Fruit fly (Drosophila melanogaster): ENCODE data around the gene AnxB11.

The AnxB11 gene

dm6 chrX:16422466-16423124 lies 530 bp upstream of the AnxB11 start, which contains the start of gene hang (continued):
- peak; percentile 24 for TF ChIP-seq CG10979 (tag; optimal IDR thresholded peaks at IDR 0.05)
- TF ChIP-seq pzg (GFP tag; optimal IDR thresholded peaks at IDR 0.05) = peak; percentile 92
- no peak for TF ChIP-seq Sox100B (GFP tag; optimal IDR thresholded peaks at IDR 0.05)
- TF ChIP-seq CG30403 (GFP tag; optimal IDR thresholded peaks at IDR 0.05) = peak; percentile 36
- TF ChIP-seq CG7987 (GFP tag; optimal IDR thresholded peaks at IDR 0.05) = peak; percentile 72
- TF ChIP-seq lbe (GFP tag; optimal IDR thresholded peaks at IDR 0.05) = peak; percentile 40
- no peak for TF ChIP-seq kay (GFP tag; optimal IDR thresholded peaks at IDR 0.05)
- TF ChIP-seq CG11695 (GFP tag; IDR thresholded peaks at IDR 0.05) = 0 out of 3 replicates have a peak, but pooled peaks have one; percentile 15
- TF ChIP-seq CG3726 (GFP tag; IDR thresholded peaks at IDR 0.05) = no peak
- peak; percentile 12 for TF ChIP-seq CG11504 (tag; optimal IDR thresholded peaks at IDR 0.05)
- no peak for TF ChIP-seq Spps (tag; optimal IDR thresholded peaks at IDR 0.05)
- peak; percentile 77 for TF ChIP-seq chm (GFP tag; IDR thresholded peaks at IDR 0.05)
- no peak for TF ChIP-seq CG9817 (tag; optimal IDR thresholded peaks at IDR 0.05)
- TF ChIP-seq tap (tag; optimal IDR thresholded peaks at IDR 0.05) = no peak
- no peak for TF ChIP-seq CG11696 (GFP tag; IDR thresholded peaks at IDR 0.05)
- peak; percentile 47 for TF ChIP-seq sqz (GFP tag; optimal IDR thresholded peaks at IDR 0.05)
- TF ChIP-seq usp (GFP tag; optimal IDR thresholded peaks at IDR 0.05) = no peak
- TF ChIP-seq schlank (tag; optimal IDR thresholded peaks at IDR 0.05) = peak; percentile 16
- TF ChIP-seq Elba2 (GFP tag; optimal IDR thresholded peaks at IDR 0.05) = peak; percentile 35
- peak; percentile 47 for TF ChIP-seq Deaf1 (tag; optimal IDR thresholded peaks at IDR 0.05)
- 0 out of 2 replicates have a peak, but pooled peaks have one; percentile 4 for TF ChIP-seq ranshi (GFP tag; IDR thresholded peaks at IDR 0.05)
- no peak for TF ChIP-seq emc (GFP tag; optimal IDR thresholded peaks at IDR 0.05)
- peak; percentile 40 for TF ChIP-seq onecut (GFP tag; IDR thresholded peaks at IDR 0.05)
- TF ChIP-seq CG8089 (GFP tag; optimal IDR thresholded peaks at IDR 0.05) = no peak
- no peak for TF ChIP-seq gcm (GFP tag; optimal IDR thresholded peaks at IDR 0.05)
- TF ChIP-seq Dad (GFP tag; optimal IDR thresholded peaks at IDR 0.05) = no peak
- no peak for TF ChIP-seq HLH54F (GFP tag; optimal IDR thresholded peaks at IDR 0.05)
- TF ChIP-seq BtbVII (GFP tag; optimal IDR thresholded peaks at IDR 0.05) = peak; percentile 45
- TF ChIP-seq gcm2 (GFP tag; optimal IDR thresholded peaks at IDR 0.05) = no peak
- TF ChIP-seq cwo (GFP tag; optimal IDR thresholded peaks at IDR 0.05) = peak; percentile 39
- TF ChIP-seq btn (GFP tag; optimal IDR thresholded peaks at IDR 0.05) = no peak
- TF ChIP-seq stc (GFP tag; IDR thresholded peaks at IDR 0.05) = peak; percentile 37; the same call in 1 of the 2 replicates
- TF ChIP-seq odd (GFP tag; optimal IDR thresholded peaks at IDR 0.05) = peak; percentile 62
- peak; percentile 18 for TF ChIP-seq CG1233 (GFP tag; optimal IDR thresholded peaks at IDR 0.05)
- TF ChIP-seq Nf-YA (GFP tag; IDR thresholded peaks at IDR 0.05) = no peak
- TF ChIP-seq Opbp (GFP tag; IDR thresholded peaks at IDR 0.05; ENCODE audit: partially characterized antibody) = peak; percentile 89
- peak; percentile 90 for TF ChIP-seq Bgb (GFP tag; IDR thresholded peaks at IDR 0.05; ENCODE audit: partially characterized antibody)
- no peak for TF ChIP-seq zf30C (GFP tag; optimal IDR thresholded peaks at IDR 0.05)
- TF ChIP-seq CG11398 (GFP tag; optimal IDR thresholded peaks at IDR 0.05) = peak; percentile 19
- TF ChIP-seq tin (GFP tag; optimal IDR thresholded peaks at IDR 0.05) = no peak
- TF ChIP-seq amos (GFP tag; IDR thresholded peaks at IDR 0.05; ENCODE audit: partially characterized antibody) = peak; percentile 91
- peak; percentile 34 for TF ChIP-seq Blimp-1 (GFP tag; optimal IDR thresholded peaks at IDR 0.05)
- no peak for TF ChIP-seq az2 (GFP tag; optimal IDR thresholded peaks at IDR 0.05)
- no peak for TF ChIP-seq hkb (optimal IDR thresholded peaks at IDR 0.05)
- TF ChIP-seq hkb (GFP tag; IDR thresholded peaks at IDR 0.05) = peak; percentile 61; the same call in 1 of the 2 replicates
- TF ChIP-seq bowl (GFP tag; IDR thresholded peaks at IDR 0.05) = peak; percentile 41; the same call in 1 of the 2 replicates
- no peak for TF ChIP-seq Asciz (GFP tag; optimal IDR thresholded peaks at IDR 0.05)
- TF ChIP-seq abd-A (tag; optimal IDR thresholded peaks at IDR 0.05) = no peak
- no peak for TF ChIP-seq CG30431 (GFP tag; optimal IDR thresholded peaks at IDR 0.05)
- peak; percentile 64 for TF ChIP-seq CG3847 (GFP tag; IDR thresholded peaks at IDR 0.05)

Measured in whole organism, embryonic.